Worm (Caenorhabditis elegans) whole organism, dauer: Measurements from ENCODE around the gene C45G7.4.

Source experiments
- unc-62 ChIP-seq: sonication (generic microtip); optimal IDR thresholded peaks from 2 replicates; lab custom pipeline; 2017; ENCODE audit warnings: missing biosample characterization, missing genetic modification reagents, missing genetic modification characterization

Gene C45G7.4

DNA sequence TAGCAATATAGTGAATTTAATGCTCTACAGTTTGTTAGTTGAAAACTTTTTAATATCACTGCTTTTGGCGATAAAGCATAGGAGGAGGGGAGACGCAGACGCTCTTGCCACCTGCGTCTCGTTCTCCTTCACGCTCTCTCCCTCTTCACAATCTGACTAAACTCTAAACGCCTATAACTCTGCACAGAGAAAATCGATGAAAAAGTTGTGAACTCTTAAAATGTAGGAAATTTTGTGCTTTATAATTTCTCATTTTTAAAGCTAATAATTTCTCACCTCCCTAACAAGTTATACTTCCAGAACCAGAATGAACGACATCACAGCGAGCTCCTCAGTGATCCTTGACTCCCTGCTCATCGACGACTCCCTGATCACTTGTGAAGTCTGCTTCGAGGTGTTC lies at the start of gene C45G7.4:
C45G7.4 (plus strand) TSS at position 301 of the 400 bp plus-strand sequence.
- TF ChIP-seq unc-62 (GFP tag; lab: Kevin White, UChicago) = no peak

DNA sequence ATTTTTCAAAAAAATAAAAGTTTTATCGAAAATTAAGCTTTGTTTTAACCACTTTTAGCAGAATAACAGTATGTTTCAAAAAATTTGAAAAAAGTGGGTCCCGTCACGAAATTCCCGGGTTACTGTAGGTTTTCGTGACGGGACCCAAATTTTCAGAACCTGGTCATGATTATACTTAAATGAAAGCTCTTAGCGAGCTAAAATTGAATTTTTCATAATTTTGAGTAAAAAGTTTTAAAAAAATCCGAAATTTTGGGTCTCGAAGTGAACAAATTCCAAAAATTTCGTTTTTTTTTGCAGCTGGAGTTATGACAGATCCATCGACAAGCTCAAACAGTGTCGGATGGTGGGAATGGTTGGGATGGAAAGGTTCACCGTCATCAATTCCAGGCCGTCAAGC lies 49.1 kb upstream of the C45G7.4 start, which contains the start of gene Y38F2AR.3:
Y38F2AR.3 (plus strand) TSS at position 301 of the 400 bp plus-strand sequence.
- no peak for TF ChIP-seq unc-62 (GFP tag; lab: Kevin White, UChicago)

ce11 chrIV:2387970-2388705 lies 44.7 kb upstream of the C45G7.4 start, which contains the start of gene sec-61.B:
Gene sec-61.B (minus strand): TSS chrIV:2388675.
- no peak for TF ChIP-seq unc-62 (GFP tag; lab: Kevin White, UChicago)

- no peak for TF ChIP-seq unc-62 (GFP tag; lab: Kevin White, UChicago)
Measured at ce11 chrIV:2388949-2389495, 43.8 kb upstream of the C45G7.4 start, which contains the start of gene trap-3. Gene trap-3 (plus strand): TSS chrIV:2389445.

DNA sequence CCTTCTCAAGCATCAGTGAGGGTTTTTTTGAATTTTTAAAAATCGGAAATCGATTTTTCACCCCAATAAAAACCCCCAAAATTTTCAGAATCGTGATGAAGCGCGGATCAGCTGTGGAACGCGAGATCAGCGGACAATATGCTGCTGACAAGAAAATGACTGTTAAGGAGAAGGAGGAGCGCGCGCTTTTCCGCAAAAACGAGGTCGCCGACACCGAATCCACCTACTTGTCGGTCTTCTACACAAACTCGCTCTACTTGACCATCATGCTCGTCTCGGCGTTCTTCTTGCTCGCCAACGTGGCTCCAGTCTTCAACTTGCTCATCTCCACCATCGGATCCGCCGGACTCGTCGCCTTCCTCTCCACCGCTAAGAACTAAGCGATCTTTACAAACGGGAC lies 43.0 kb upstream of the C45G7.4 start:
- TF ChIP-seq unc-62 (GFP tag; lab: Kevin White, UChicago) = no peak

- no peak for TF ChIP-seq unc-62 (GFP tag; lab: Kevin White, UChicago)
Measured at ce11 chrIV:2390251-2390672, 42.5 kb upstream of the C45G7.4 start.

- TF ChIP-seq unc-62 (GFP tag; lab: Kevin White, UChicago) = no peak
Measured at ce11 chrIV:2390804-2391203, 42.0 kb upstream of the C45G7.4 start, which contains the start of gene eri-5. Gene eri-5 (plus strand): TSS chrIV:2390821.

DNA sequence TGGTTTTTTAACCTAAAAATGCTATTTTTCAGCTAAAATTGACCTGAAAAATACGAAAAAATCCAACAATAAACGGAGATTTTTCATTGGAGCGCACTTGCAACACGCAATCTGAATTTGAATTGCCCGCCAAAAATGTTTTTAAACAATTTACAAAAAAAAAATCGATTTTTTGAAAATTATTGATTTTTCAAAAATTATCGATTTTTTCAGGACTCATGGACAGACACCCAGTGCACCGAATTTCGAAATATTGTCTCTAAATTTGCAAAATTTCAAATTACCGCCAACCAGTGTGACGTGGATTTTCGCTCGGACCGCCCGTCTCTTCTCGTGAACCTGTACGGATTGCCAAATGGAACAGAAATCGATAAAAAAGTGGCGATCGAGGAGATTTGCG lies 41.0 kb upstream of the C45G7.4 start:
- TF ChIP-seq unc-62 (GFP tag; lab: Kevin White, UChicago) = no peak

- TF ChIP-seq unc-62 (GFP tag; lab: Kevin White, UChicago) = no peak
Measured at ce11 chrIV:2393023-2393422, 39.8 kb upstream of the C45G7.4 start.

ce11 chrIV:2395997-2396396 lies 36.8 kb upstream of the C45G7.4 start:
- no peak for TF ChIP-seq unc-62 (GFP tag; lab: Kevin White, UChicago)

DNA sequence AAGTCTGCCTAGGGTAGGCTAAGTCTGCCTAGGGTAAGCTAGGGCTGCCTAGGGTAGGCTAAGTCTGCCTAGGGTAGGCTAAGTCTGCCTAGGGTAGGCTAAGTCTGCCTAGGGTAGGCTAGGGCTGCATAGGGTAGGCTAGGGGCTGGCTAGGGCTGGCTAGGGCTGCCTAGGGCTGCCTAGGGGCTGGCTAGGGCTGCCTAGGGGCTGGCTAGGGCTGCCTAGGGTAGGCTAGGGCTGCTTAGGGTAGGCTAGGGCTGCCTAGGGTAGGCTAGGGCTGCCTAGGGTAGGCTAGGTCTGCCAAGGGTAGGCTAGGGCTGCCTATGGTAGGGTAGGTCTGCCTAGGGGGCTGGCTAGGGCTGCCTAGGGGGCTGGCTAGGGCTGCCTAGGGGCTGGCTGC lies 34.5 kb upstream of the C45G7.4 start:
- TF ChIP-seq unc-62 (GFP tag; lab: Kevin White, UChicago) = no peak

ce11 chrIV:2399420-2399819 lies 33.4 kb upstream of the C45G7.4 start, which contains the start of gene Y38F2AR.10:
Gene Y38F2AR.10 (minus strand): TSS chrIV:2399520.
- TF ChIP-seq unc-62 (GFP tag; lab: Kevin White, UChicago) = no peak

DNA sequence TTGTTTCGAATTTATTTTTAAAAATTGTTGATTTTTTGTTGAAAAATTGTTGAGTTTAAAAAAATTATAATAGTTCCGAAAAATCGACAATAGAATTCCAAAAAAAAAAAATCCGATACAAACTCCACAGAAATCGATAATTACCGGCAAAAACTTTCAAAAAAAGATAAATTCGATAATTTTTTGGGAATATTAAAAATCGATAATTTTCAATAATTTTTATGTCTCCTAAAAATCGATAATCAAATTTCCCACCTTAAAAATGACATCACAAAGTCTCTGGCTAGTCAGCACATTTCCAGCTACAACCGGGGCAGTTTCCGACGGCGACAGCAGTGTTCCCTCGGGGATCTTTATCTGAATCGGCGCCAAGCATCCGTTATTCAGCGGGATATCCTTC lies 32.1 kb upstream of the C45G7.4 start:
- no peak for TF ChIP-seq unc-62 (GFP tag; lab: Kevin White, UChicago)

DNA sequence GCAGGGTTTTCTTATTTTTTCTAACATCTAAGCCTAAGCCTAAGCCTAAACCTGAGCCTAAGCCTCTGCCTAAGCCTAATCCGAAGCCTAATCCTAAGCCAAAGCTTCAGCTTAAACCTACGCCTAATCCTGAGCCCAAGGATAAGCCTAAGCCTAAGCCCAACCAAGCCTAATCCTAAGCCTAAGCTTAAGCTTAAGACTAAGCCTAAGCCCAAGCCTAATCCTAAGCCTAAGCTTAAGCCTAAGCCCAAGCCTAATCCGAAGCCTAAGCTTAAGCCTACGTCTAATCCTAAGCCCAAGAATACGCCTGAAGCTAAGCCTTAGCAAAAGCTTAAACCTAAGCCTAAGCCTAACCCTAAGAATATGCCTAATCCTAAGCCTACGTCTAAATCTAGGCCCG lies 29.4 kb upstream of the C45G7.4 start:
- TF ChIP-seq unc-62 (GFP tag; lab: Kevin White, UChicago) = no peak

DNA sequence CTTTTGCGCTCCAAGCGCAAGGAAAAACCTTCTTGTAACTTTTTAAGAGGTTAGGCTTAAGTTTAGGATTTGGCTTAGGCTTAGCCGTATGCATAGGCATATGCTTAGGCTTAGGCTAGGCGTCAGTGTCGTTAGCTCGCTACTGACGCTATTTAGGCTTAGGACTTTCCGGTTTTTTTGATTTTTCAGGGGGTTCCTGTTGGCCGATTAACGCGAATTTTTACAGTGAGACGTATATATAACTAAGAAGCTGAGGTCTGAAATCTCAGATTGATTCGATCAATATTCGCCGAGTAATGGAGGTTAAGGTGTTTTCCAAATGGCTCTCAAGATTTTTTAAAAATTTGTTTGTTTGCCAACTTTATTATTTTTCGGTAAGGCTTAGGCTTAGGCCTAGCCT lies 25.1 kb upstream of the C45G7.4 start:
- TF ChIP-seq unc-62 (GFP tag; lab: Kevin White, UChicago) = no peak

- TF ChIP-seq unc-62 (GFP tag; lab: Kevin White, UChicago) = no peak
Measured at ce11 chrIV:2408437-2408836, 24.4 kb upstream of the C45G7.4 start.
